Fruit fly (Drosophila melanogaster): Measurements from ENCODE around the gene CG43725.

The CG43725 gene

DNA sequence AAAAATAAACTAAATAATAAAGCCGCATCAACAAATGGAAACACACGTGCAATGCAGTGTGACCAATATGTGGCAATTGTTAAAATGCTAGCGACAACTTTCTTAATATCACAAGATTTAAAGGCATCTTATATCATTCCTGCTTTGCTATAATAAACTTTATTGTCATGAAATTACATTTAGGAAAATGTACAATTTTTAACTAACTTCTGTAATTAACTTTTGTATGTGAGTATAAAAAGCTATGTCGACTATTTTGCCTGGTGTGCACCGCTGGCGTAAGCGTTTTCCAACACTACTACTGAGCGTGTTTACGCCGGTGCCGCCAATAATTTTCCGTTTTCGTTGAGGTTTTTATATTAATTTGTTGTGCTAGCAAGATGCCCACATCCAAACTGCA, 48.2 kb downstream of the CG43725 start, which contains the start of the genes Csl4 and Nup160 (continued):
- TF ChIP-seq seq (GFP tag; IDR thresholded peaks at IDR 0.05) (peak; percentile 61; the same call in 1 of the 2 replicates), trem (tag; optimal IDR thresholded peaks at IDR 0.05) (peak; percentile 83), tgo (GFP tag; IDR thresholded peaks at IDR 0.05) (peak; percentile 74), Dp (GFP tag; optimal IDR thresholded peaks at IDR 0.05) (peak; percentile 38), wek (GFP tag; optimal IDR thresholded peaks at IDR 0.05) (no peak), Trl (optimal IDR thresholded peaks at IDR 0.05) (no peak), Trl (GFP tag; optimal IDR thresholded peaks at IDR 0.05) (peak; percentile 91), Mes4 (GFP tag; optimal IDR thresholded peaks at IDR 0.05) (peak; percentile 69), bbx (GFP tag; IDR thresholded peaks at IDR 0.05; ENCODE audit: partially characterized antibody) (no peak; the same call in 1 of the 2 replicates), jing (GFP tag; optimal IDR thresholded peaks at IDR 0.05) (peak; percentile 3), BEAF-32 (GFP tag; optimal IDR thresholded peaks at IDR 0.05) (peak; percentile 44), ssp (GFP tag; IDR thresholded peaks at IDR 0.05) (peak; percentile 51), vvl (GFP tag; IDR thresholded peaks at IDR 0.05) (peak; percentile 87), CG2712 (tag; optimal IDR thresholded peaks at IDR 0.05) (no peak), usp (GFP tag; optimal IDR thresholded peaks at IDR 0.05) (no peak), exex (tag; optimal IDR thresholded peaks at IDR 0.05) (peak; percentile 19), Hr3 (GFP tag; optimal IDR thresholded peaks at IDR 0.05) (peak; percentile 71), en (GFP tag; optimal IDR thresholded peaks at IDR 0.05) (peak; percentile 46), Kr (GFP tag; optimal IDR thresholded peaks at IDR 0.05) (no peak), croc (GFP tag; conservative IDR thresholded peaks at IDR 0.05) (peak; percentile 20; the same call in 1 of the 3 replicates), CG1647 (GFP tag; optimal IDR thresholded peaks at IDR 0.05) (peak; percentile 83), ttk (GFP tag; IDR thresholded peaks at IDR 0.05) (peak; percentile 74), CG10959 (GFP tag; IDR thresholded peaks at IDR 0.05) (peak; percentile 36; the same call in 1 of the 2 replicates), sd (tag; optimal IDR thresholded peaks at IDR 0.05) (no peak), vnd (GFP tag; IDR thresholded peaks at IDR 0.05; ENCODE audit: partially characterized antibody) (no peak), CG17912 (GFP tag; optimal IDR thresholded peaks at IDR 0.05) (no peak), dmrt11E (tag; optimal IDR thresholded peaks at IDR 0.05) (peak; percentile 64), CG14014 (GFP tag; IDR thresholded peaks at IDR 0.05) (peak; percentile 75), CrebB (tag; optimal IDR thresholded peaks at IDR 0.05) (peak; percentile 65), dpn (GFP tag; optimal IDR thresholded peaks at IDR 0.05) (peak; percentile 87 to 88), CG1792 (GFP tag; optimal IDR thresholded peaks at IDR 0.05) (peak; percentile 77), jumu (GFP tag; optimal IDR thresholded peaks at IDR 0.05) (peak; percentile 87), CG31388 (GFP tag; optimal IDR thresholded peaks at IDR 0.05) (peak; percentile 42), zf30C (GFP tag; optimal IDR thresholded peaks at IDR 0.05) (no peak), CG13123 (GFP tag; optimal IDR thresholded peaks at IDR 0.05) (peak; percentile 74), E2f1 (GFP tag; IDR thresholded peaks at IDR 0.05) (peak; percentile 68), sim (GFP tag; IDR thresholded peaks at IDR 0.05) (peak; percentile 9; the same call in 1 of the 2 replicates), ftz-f1 (GFP tag; optimal IDR thresholded peaks at IDR 0.05) (peak; percentile 46), CG10267 (tag; optimal IDR thresholded peaks at IDR 0.05) (peak; percentile 97), CG2120 (GFP tag; optimal IDR thresholded peaks at IDR 0.05) (peak; percentile 93), zfh1 (GFP tag; IDR thresholded peaks at IDR 0.05) (peak; percentile 79), lab (GFP tag; optimal IDR thresholded peaks at IDR 0.05) (no peak), run (tag; optimal IDR thresholded peaks at IDR 0.05) (no peak), org-1 (GFP tag; optimal IDR thresholded peaks at IDR 0.05) (peak; percentile 0), Nf-YB (GFP tag; optimal IDR thresholded peaks at IDR 0.05) (no peak), eve (GFP tag; optimal IDR thresholded peaks at IDR 0.05) (no peak), ash1 (GFP tag; optimal IDR thresholded peaks at IDR 0.05) (no peak), HHEX (GFP tag; optimal IDR thresholded peaks at IDR 0.05) (peak; percentile 56), CG10462 (GFP tag; optimal IDR thresholded peaks at IDR 0.05) (peak; percentile 58), CG8944 (GFP tag; optimal IDR thresholded peaks at IDR 0.05) (peak; percentile 86), CG2202 (tag; optimal IDR thresholded peaks at IDR 0.05) (peak; percentile 33), Rx (GFP tag; IDR thresholded peaks at IDR 0.05) (peak; percentile 60)
